Fruit fly (Drosophila melanogaster) Kc167 (cell line): ENCODE results near the gene Mvb12.

Experiments used
- Myc ChIP-seq: fragments of >200 bp; optimal IDR thresholded peaks from 2 replicates; lab custom pipeline; 2017; ENCODE audit warnings: missing external identifiers
- Sin3A ChIP-seq: fragments of >200 bp; optimal IDR thresholded peaks from 2 replicates; lab custom pipeline; 2018; ENCODE audit warnings: missing external identifiers
- h ChIP-seq: fragments of >200 bp; optimal IDR thresholded peaks from 3 replicates; lab custom pipeline; 2018; ENCODE audit warnings: missing external identifiers
- insv ChIP-seq: fragments of >200 bp; optimal IDR thresholded peaks from 3 replicates; lab custom pipeline; 2018; ENCODE audit warnings: missing external identifiers
- psq ChIP-seq: fragments of >200 bp; optimal IDR thresholded peaks from 2 replicates; lab custom pipeline; 2017; ENCODE audit warnings: missing external identifiers
- ttk ChIP-seq: sonication (Bioruptor generic); optimal IDR thresholded peaks from 2 replicates; lab custom pipeline; 2017; ENCODE audit warnings: missing external identifiers

DNA sequence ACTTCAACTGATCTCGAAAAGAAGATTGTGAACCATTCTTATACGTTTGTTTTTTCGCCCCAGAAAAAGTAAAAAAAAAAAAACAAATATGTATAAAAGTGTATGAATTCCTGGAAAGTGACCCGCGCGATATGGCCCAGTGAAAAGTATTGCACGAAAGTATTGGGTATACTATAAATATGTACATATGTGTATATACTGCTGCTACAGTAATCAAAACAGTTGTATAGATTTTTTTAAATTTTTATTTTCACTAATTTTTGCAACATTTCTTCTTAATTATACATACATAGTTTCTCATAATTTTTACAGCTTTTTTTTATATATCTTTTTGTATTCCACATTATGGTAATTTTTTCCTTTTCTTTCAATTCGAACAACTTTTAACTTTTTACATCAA, 29.1 kb upstream of the Mvb12 start, which contains the start of gene CG43133:
- no peak for TF ChIP-seq h (lab: Kevin White, UChicago)
- no peak for TF ChIP-seq psq (lab: Kevin White, UChicago)
- no peak for TF ChIP-seq insv (lab: Kevin White, UChicago)
- no peak for TF ChIP-seq ttk (lab: Kevin White, UChicago)
- no peak for TF ChIP-seq Myc (lab: Kevin White, UChicago)
- TF ChIP-seq Sin3A = no peak
